Worm (Caenorhabditis elegans) whole organism, L4 larva: ENCODE measurements around the gene tag-280.

Experiments
- D1046.2 ChIP-seq: fragments of 200-800 bp; sonication (Bioruptor generic); IDR thresholded peaks from 2 replicates; pipeline ENCODE4 v1.3.6; 2022; ENCODE audit warnings: missing genetic modification characterization, missing compliant biosample characterization
- F26F4.8 ChIP-seq: fragments of 200-800 bp; sonication (Bioruptor generic); conservative IDR thresholded peaks from 2 replicates; pipeline ENCODE4 v1.3.6; 2022; ENCODE audit warnings: missing genetic modification characterization, missing compliant biosample characterization
- F37D6.2 ChIP-seq: sonication (generic microtip); optimal IDR thresholded peaks from 2 replicates; lab custom pipeline; 2016; ENCODE audit warnings: mild to moderate bottlenecking, missing genetic modification characterization, missing compliant biosample characterization
- R02D3.7 ChIP-seq: fragments of 150-350 bp; sonication (generic microtip); optimal IDR thresholded peaks from 3 replicates; lab custom pipeline; 2014; ENCODE audit warnings: missing biosample characterization, missing genetic modification characterization
- T20F7.1 ChIP-seq: fragments of 200-800 bp; sonication (Bioruptor generic); optimal IDR thresholded peaks from 2 replicates; lab custom pipeline; 2018; ENCODE audit warnings: mild to moderate bottlenecking, missing genetic modification characterization, missing compliant biosample characterization
- T26A8.4 ChIP-seq: fragments of 200-800 bp; sonication (Bioruptor generic); IDR thresholded peaks from 2 replicates; pipeline ENCODE4 v1.3.6; 2022; ENCODE audit warnings: missing genetic modification characterization, missing compliant biosample characterization
- ZK337.2 ChIP-seq: fragments of 200-800 bp; sonication (Bioruptor generic); IDR thresholded peaks from 2 replicates; pipeline ENCODE4 v1.3.6; 2022; ENCODE audit warnings: missing genetic modification reagents, missing genetic modification characterization, missing compliant biosample characterization
- ZK546.5 ChIP-seq, 2 experiments: sonication (generic microtip); optimal IDR thresholded peaks; 2 replicates each; lab custom pipeline; 2017; ENCODE audit warnings: missing biosample characterization in 2 of 2, missing genetic modification characterization in 2 of 2
- aha-1 ChIP-seq: fragments of 150-350 bp; peaks from one replicate; lab custom pipeline; 2014; ENCODE audit warnings: missing biosample characterization, missing genetic modification characterization
- ama-1 ChIP-seq: fragments of 150-350 bp; optimal IDR thresholded peaks from 2 replicates; lab custom pipeline; 2014; ENCODE audit warnings: inconsistent platforms, mixed read lengths
- ceh-20 ChIP-seq: fragments of 200-800 bp; sonication (Bioruptor generic); IDR thresholded peaks from 2 replicates; pipeline ENCODE4 v1.3.6; 2022; ENCODE audit warnings: missing genetic modification reagents, missing genetic modification characterization, missing compliant biosample characterization
- ceh-44 ChIP-seq: fragments of 200-800 bp; sonication (Bioruptor generic); IDR thresholded peaks from 2 replicates; pipeline ENCODE4 v1.3.6; 2022; ENCODE audit warnings: missing genetic modification reagents, missing genetic modification characterization, missing compliant biosample characterization
- ceh-62 ChIP-seq: sonication (generic microtip); optimal IDR thresholded peaks from 2 replicates; lab custom pipeline; 2017; ENCODE audit warnings: missing biosample characterization, missing genetic modification characterization
- ces-1 ChIP-seq: fragments of 150-350 bp; sonication (generic microtip); optimal IDR thresholded peaks from 4 replicates; lab custom pipeline; 2014; ENCODE audit warnings: missing biosample characterization, missing genetic modification reagents, missing genetic modification characterization
- daf-12 ChIP-seq: fragments of 150-350 bp; optimal IDR thresholded peaks from 2 replicates; lab custom pipeline; 2014; ENCODE audit warnings: missing biosample characterization, missing genetic modification reagents, missing genetic modification characterization
- daf-16 ChIP-seq, 3 experiments: sonication (generic microtip); optimal IDR thresholded peaks; 2 replicates each; lab custom pipeline; 2016 to 2017; ENCODE audit warnings: missing genetic modification characterization in 3 of 3, missing genetic modification reagents in 3 of 3, mild to moderate bottlenecking in 2 of 3, missing compliant biosample characterization in 2 of 3, missing biosample characterization in 1 of 3, moderate library complexity in 1 of 3
- dpl-1 ChIP-seq: fragments of 150-350 bp; optimal IDR thresholded peaks from 2 replicates; lab custom pipeline; 2014; ENCODE audit warnings: missing biosample characterization, missing genetic modification reagents, missing genetic modification characterization
- duxl-1 ChIP-seq: sonication (generic microtip); optimal IDR thresholded peaks from 2 replicates; lab custom pipeline; 2016; ENCODE audit warnings: mild to moderate bottlenecking, missing genetic modification characterization, moderate library complexity, missing compliant biosample characterization; ENCODE audit not compliant: poor library complexity
- dve-1 ChIP-seq: sonication (generic microtip); optimal IDR thresholded peaks from 2 replicates; lab custom pipeline; 2017; ENCODE audit warnings: antibody characterized with exemption, mild to moderate bottlenecking, missing genetic modification characterization, missing compliant biosample characterization; ENCODE audit not compliant: insufficient read depth
- egl-27 ChIP-seq: sonication (generic microtip); optimal IDR thresholded peaks from 3 replicates; lab custom pipeline; 2017; ENCODE audit warnings: missing biosample characterization, missing genetic modification reagents, missing genetic modification characterization
- hif-1 ChIP-seq, 2 experiments: sonication (generic microtip); optimal IDR thresholded peaks; 2 replicates each; lab custom pipeline; 2016 to 2017; ENCODE audit warnings: missing compliant biosample characterization in 2 of 2, missing genetic modification characterization in 2 of 2, missing genetic modification reagents in 2 of 2, missing genotype in 2 of 2, mild to moderate bottlenecking in 1 of 2
- hlh-30 ChIP-seq: sonication (generic microtip); optimal IDR thresholded peaks from 2 replicates; lab custom pipeline; 2017; ENCODE audit warnings: antibody characterized with exemption, mild to moderate bottlenecking, missing genetic modification characterization, missing compliant biosample characterization; ENCODE audit not compliant: insufficient read depth
- hmg-1.1 ChIP-seq: fragments of 200-800 bp; sonication (Bioruptor generic); IDR thresholded peaks from 2 replicates; pipeline ENCODE4 v1.3.6; 2022; ENCODE audit warnings: missing genetic modification reagents, missing genetic modification characterization, missing compliant biosample characterization
- lim-7 ChIP-seq: fragments of 200-800 bp; sonication (Bioruptor generic); IDR thresholded peaks from 2 replicates; pipeline ENCODE4 v1.3.6; 2022; ENCODE audit warnings: missing genetic modification characterization, missing compliant biosample characterization
- lin-1 ChIP-seq: fragments of 200-800 bp; sonication (Bioruptor generic); IDR thresholded peaks from 2 replicates; pipeline ENCODE4 v1.3.6; 2022; ENCODE audit warnings: missing genetic modification reagents, missing genetic modification characterization, missing compliant biosample characterization
- lin-13 ChIP-seq: fragments of 150-350 bp; optimal IDR thresholded peaks from 2 replicates; lab custom pipeline; 2014; ENCODE audit warnings: missing biosample characterization, missing genetic modification reagents, missing genetic modification characterization
- lin-15B ChIP-seq: fragments of 150-350 bp; sonication (generic microtip); optimal IDR thresholded peaks from 3 replicates; lab custom pipeline; 2014; ENCODE audit warnings: missing biosample characterization, missing genetic modification characterization
- lin-38 ChIP-seq: fragments of 200-800 bp; sonication (Bioruptor generic); IDR thresholded peaks from 2 replicates; pipeline ENCODE4 v1.3.6; 2022; ENCODE audit warnings: missing genetic modification reagents, missing genetic modification characterization, missing compliant biosample characterization
- lir-3 ChIP-seq: sonication (generic microtip); optimal IDR thresholded peaks from 2 replicates; lab custom pipeline; 2016; ENCODE audit warnings: mild to moderate bottlenecking, missing genetic modification characterization, missing compliant biosample characterization
- madf-5 ChIP-seq, 2 experiments: fragments of 200-800 bp; sonication (Bioruptor generic); IDR thresholded peaks; 2 replicates each; pipeline ENCODE4 v1.3.6; 2022; ENCODE audit warnings: missing compliant biosample characterization in 2 of 2, missing genetic modification characterization in 2 of 2
- mdt-29 ChIP-seq: fragments of 200-800 bp; sonication (Bioruptor generic); IDR thresholded peaks from 2 replicates; pipeline ENCODE4 v1.3.6; 2022; ENCODE audit warnings: missing genetic modification reagents, missing genetic modification characterization, missing compliant biosample characterization
- mep-1 ChIP-seq: fragments of 150-350 bp; sonication (generic microtip); optimal IDR thresholded peaks from 3 replicates; lab custom pipeline; 2014; ENCODE audit warnings: missing biosample characterization, missing genetic modification characterization
- mes-2 ChIP-seq: sonication (generic microtip); optimal IDR thresholded peaks from 2 replicates; lab custom pipeline; 2016; ENCODE audit warnings: missing genotype, mild to moderate bottlenecking, missing genetic modification characterization, missing compliant biosample characterization; ENCODE audit not compliant: poor library complexity, severe bottlenecking
- mxl-2 ChIP-seq: fragments of 200-800 bp; sonication (Bioruptor generic); conservative IDR thresholded peaks from 2 replicates; pipeline ENCODE4 v1.3.6; 2022; ENCODE audit warnings: missing genetic modification reagents, missing genetic modification characterization, missing compliant biosample characterization
- nhr-10 ChIP-seq: fragments of 150-350 bp; optimal IDR thresholded peaks from 2 replicates; lab custom pipeline; 2014; ENCODE audit warnings: missing biosample characterization, missing genetic modification characterization
- nhr-102 ChIP-seq: sonication (generic microtip); optimal IDR thresholded peaks from 2 replicates; lab custom pipeline; 2016; ENCODE audit warnings: mild to moderate bottlenecking, missing genetic modification characterization, moderate library complexity, missing compliant biosample characterization
- nhr-11 ChIP-seq: fragments of 150-350 bp; optimal IDR thresholded peaks from 2 replicates; lab custom pipeline; 2014; ENCODE audit warnings: missing biosample characterization, missing genetic modification characterization
- nhr-237 ChIP-seq: sonication (generic microtip); optimal IDR thresholded peaks from 2 replicates; lab custom pipeline; 2017; ENCODE audit warnings: missing biosample characterization, missing genetic modification characterization
- nhr-28 ChIP-seq: fragments of 150-350 bp; optimal IDR thresholded peaks from 2 replicates; lab custom pipeline; 2014; ENCODE audit warnings: missing biosample characterization, missing genetic modification characterization
- nhr-6 ChIP-seq: fragments of 150-350 bp; optimal IDR thresholded peaks from 2 replicates; lab custom pipeline; 2014; ENCODE audit warnings: missing biosample characterization, missing genetic modification characterization
- pha-4 ChIP-seq, 2 experiments: fragments of 150-350 bp in 1 of 2; fragments of 200-800 bp in 1 of 2; sonication (Bioruptor generic) in 1 of 2; IDR thresholded peaks in 1 of 2; optimal IDR thresholded peaks in 1 of 2; 2 replicates each; pipeline versions ENCODE4 v1.3.6 to Lab custom; 2014 to 2022; ENCODE audit warnings: missing genetic modification characterization in 2 of 2, missing genetic modification reagents in 2 of 2, missing biosample characterization in 1 of 2, missing compliant biosample characterization in 1 of 2
- pqm-1 ChIP-seq: sonication (generic microtip); optimal IDR thresholded peaks from 2 replicates; lab custom pipeline; 2017; ENCODE audit warnings: missing biosample characterization, missing genetic modification characterization
- saeg-2 ChIP-seq: fragments of 200-800 bp; sonication (Bioruptor generic); IDR thresholded peaks from 2 replicates; pipeline ENCODE4 v1.3.6; 2022; ENCODE audit warnings: missing genetic modification reagents, missing genetic modification characterization, missing compliant biosample characterization
- sdz-12 ChIP-seq: fragments of 200-800 bp; sonication (Bioruptor generic); optimal IDR thresholded peaks from 2 replicates; lab custom pipeline; 2018; ENCODE audit warnings: mild to moderate bottlenecking, missing genetic modification characterization, missing compliant biosample characterization
- snpc-1.2 ChIP-seq: fragments of 200-800 bp; sonication (Bioruptor generic); IDR thresholded peaks from 2 replicates; pipeline ENCODE4 v1.3.6; 2022; ENCODE audit warnings: missing genetic modification reagents, missing genetic modification characterization, missing compliant biosample characterization
- spr-3 ChIP-seq: fragments of 200-800 bp; sonication (Bioruptor generic); optimal IDR thresholded peaks from 2 replicates; lab custom pipeline; 2018; ENCODE audit warnings: mild to moderate bottlenecking, missing genetic modification characterization, missing compliant biosample characterization
- tra-1 ChIP-seq: fragments of 200-800 bp; sonication (Bioruptor generic); IDR thresholded peaks from 2 replicates; pipeline ENCODE4 v1.3.6; 2022; ENCODE audit warnings: missing genetic modification reagents, missing genetic modification characterization, missing compliant biosample characterization
- unc-130 ChIP-seq: sonication (generic microtip); optimal IDR thresholded peaks from 2 replicates; lab custom pipeline; 2016; ENCODE audit warnings: missing genetic modification reagents, missing genetic modification characterization, missing compliant biosample characterization
- ztf-7 ChIP-seq: fragments of 150-350 bp; optimal IDR thresholded peaks from 2 replicates; lab custom pipeline; 2014; ENCODE audit warnings: missing biosample characterization, missing genetic modification characterization

tag-280 gene

DNA sequence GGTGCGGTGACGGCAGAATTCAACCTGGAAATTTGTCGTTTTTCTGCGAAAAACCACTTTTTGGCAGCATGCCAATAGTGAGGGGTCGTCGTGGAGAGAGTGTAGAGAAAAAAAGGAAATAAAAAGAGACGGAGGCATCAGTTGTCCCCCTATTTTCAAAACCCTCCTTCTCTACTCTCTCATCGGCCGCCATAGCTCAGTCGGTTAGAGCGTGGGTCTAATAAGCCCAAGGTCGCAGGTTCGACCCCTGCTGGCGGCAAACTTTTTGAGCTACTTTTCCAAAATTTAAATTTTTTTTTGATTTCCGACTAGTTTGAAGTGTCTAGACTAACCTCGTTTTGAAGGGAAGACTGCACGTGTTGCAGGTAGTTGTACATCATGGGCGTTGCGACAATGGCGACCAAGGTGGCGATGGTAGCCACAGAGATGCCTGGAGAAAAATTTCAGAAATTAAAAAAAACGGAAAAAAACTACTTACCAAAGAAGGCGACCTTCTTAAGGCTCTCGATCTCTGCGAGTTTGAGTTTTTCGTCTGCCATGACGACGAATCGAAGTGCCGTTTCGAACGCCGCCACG lies 34.2 kb downstream of the tag-280 start, which contains the start of gene col-85 (continued):
- TF ChIP-seq F37D6.2 (tag; lab: Kevin White, UChicago) (peak; percentile 53), tra-1 (GFP tag; lab: Robert Waterston, UW) (peak; percentile 94), T26A8.4 (GFP tag; lab: Robert Waterston, UW) (peak; percentile 92), lin-38 (GFP tag; lab: Robert Waterston, UW) (peak; percentile 90), F26F4.8 (GFP tag; lab: Robert Waterston, UW) (peak; percentile 92), duxl-1 (tag; lab: Kevin White, UChicago) (peak; percentile 82), mxl-2 (GFP tag; lab: Robert Waterston, UW) (peak; percentile 73), hmg-1.1 (GFP tag; lab: Robert Waterston, UW) (peak; percentile 98), daf-12 (tag; lab: Kevin White, UChicago) (no peak), madf-5 (GFP tag; IDR thresholded peaks at IDR 0.05; lab: Robert Waterston, UW) (peak; percentile 89 to 90; a peak in 3 of 4 replicates), nhr-11 (peak; percentile 56), pqm-1 (tag; lab: Kevin White, UChicago) (no peak), aha-1 (tag; lab: Kevin White, UChicago) (peak; percentile 94), egl-27 (no peak), lin-13 (GFP tag; lab: Kevin White, UChicago) (peak; percentile 74), daf-16 (GFP tag; optimal IDR thresholded peaks at IDR 0.05; lab: Kevin White, UChicago) (peak; percentile 14 to 86), daf-16 (tag; optimal IDR thresholded peaks at IDR 0.05; lab: Kevin White, UChicago) (peak; percentile 57), hlh-30 (tag; lab: Kevin White, UChicago) (peak; percentile 65), mes-2 (peak; percentile 83), lim-7 (GFP tag; lab: Robert Waterston, UW) (peak; percentile 98), mdt-29 (peak; percentile 79), ZK337.2 (GFP tag; lab: Robert Waterston, UW) (peak; percentile 93), dve-1 (no peak), nhr-102 (tag; lab: Kevin White, UChicago) (peak; percentile 75), ceh-44 (GFP tag; lab: Robert Waterston, UW) (peak; percentile 92), saeg-2 (GFP tag; lab: Robert Waterston, UW) (peak; percentile 57; the same call in 1 of the 2 replicates), spr-3 (peak; percentile 81), nhr-10 (tag; lab: Kevin White, UChicago) (no peak), ces-1 (no peak), nhr-28 (tag; lab: Kevin White, UChicago) (peak; percentile 48), dpl-1 (GFP tag; lab: Kevin White, UChicago) (peak; percentile 59), ztf-7 (peak; percentile 71), R02D3.7 (tag; lab: Kevin White, UChicago) (peak; percentile 21), sdz-12 (GFP tag; lab: Kevin White, UChicago) (no peak), lin-1 (peak; percentile 89), T20F7.1 (GFP tag; lab: Kevin White, UChicago) (no peak), lin-15B (tag; lab: Kevin White, UChicago) (no peak), nhr-237 (tag; lab: Kevin White, UChicago) (no peak), D1046.2 (peak; percentile 91), ZK546.5 (tag; optimal IDR thresholded peaks at IDR 0.05; lab: Kevin White, UChicago) (no peak), lir-3 (tag; lab: Kevin White, UChicago) (peak; percentile 62), unc-130 (GFP tag; lab: Kevin White, UChicago) (peak; percentile 63), pha-4 (GFP tag; IDR thresholded peaks at IDR 0.05; lab: Robert Waterston, UW) (peak; percentile 95), pha-4 (tag; optimal IDR thresholded peaks at IDR 0.05; lab: Kevin White, UChicago) (no peak), nhr-6 (tag; lab: Kevin White, UChicago) (peak; percentile 48), hif-1 (tag; optimal IDR thresholded peaks at IDR 0.05; lab: Kevin White, UChicago) (peak; percentile 5 to 68), ceh-62 (tag; lab: Kevin White, UChicago) (no peak), ceh-20 (GFP tag; lab: Robert Waterston, UW) (peak; percentile 78), mep-1 (tag; lab: Kevin White, UChicago) (no peak), snpc-1.2 (GFP tag; lab: Robert Waterston, UW) (peak; percentile 88), ama-1 (lab: Kevin White, UChicago) (no peak)
